Fruit fly (Drosophila melanogaster) whole organism, embryonic: ENCODE results near the gene CG14234.

Source experiments
- Abd-B ChIP-seq: fragments of 200-800 bp; sonication (Bioruptor generic); optimal IDR thresholded peaks from 2 replicates; lab custom pipeline; 2018; ENCODE audit warnings: missing biosample characterization, mild to moderate bottlenecking, missing genetic modification characterization, moderate library complexity
- B-H2 ChIP-seq: fragments of 200-800 bp; sonication (Bioruptor generic); optimal IDR thresholded peaks from 2 replicates; lab custom pipeline; 2018; ENCODE audit warnings: missing biosample characterization, mild to moderate bottlenecking, missing genetic modification characterization
- Bgb ChIP-seq: fragments of 200-800 bp; sonication (Bioruptor generic); IDR thresholded peaks from 2 replicates; pipeline ENCODE4 v1.3.6; 2022; ENCODE audit warnings: missing biosample characterization, missing genetic modification characterization; ENCODE audit not compliant: partially characterized antibody
- CG10267 ChIP-seq: fragments of 200-800 bp; sonication (Bioruptor generic); optimal IDR thresholded peaks from 2 replicates; lab custom pipeline; 2018; ENCODE audit warnings: missing biosample characterization, mild to moderate bottlenecking, missing genetic modification characterization, moderate library complexity
- CG11723 ChIP-seq: fragments of 200-800 bp; sonication (Bioruptor generic); optimal IDR thresholded peaks from 2 replicates; lab custom pipeline; 2017; ENCODE audit warnings: missing biosample characterization, mild to moderate bottlenecking, missing genetic modification characterization
- CG12769 ChIP-seq: fragments of 200-800 bp; sonication (Bioruptor generic); optimal IDR thresholded peaks from 2 replicates; lab custom pipeline; 2019; ENCODE audit warnings: missing biosample characterization, mild to moderate bottlenecking, missing genetic modification characterization, moderate library complexity
- CG13287 ChIP-seq: fragments of 200-800 bp; sonication (Bioruptor generic); IDR thresholded peaks from 2 replicates; pipeline ENCODE4 v1.3.6; 2022; ENCODE audit warnings: missing biosample characterization, missing genetic modification characterization; ENCODE audit not compliant: partially characterized antibody
- CG17328 ChIP-seq: fragments of 200-800 bp; sonication (Bioruptor generic); IDR thresholded peaks from 2 replicates; pipeline ENCODE4 v1.3.6; 2022; ENCODE audit warnings: missing biosample characterization, missing genetic modification characterization
- CG18262 ChIP-seq: fragments of 200-800 bp; optimal IDR thresholded peaks from 3 replicates; lab custom pipeline; 2019; ENCODE audit warnings: missing biosample characterization, mild to moderate bottlenecking, missing genetic modification characterization, moderate library complexity
- CG18619 ChIP-seq: fragments of 200-800 bp; sonication (Bioruptor generic); optimal IDR thresholded peaks from 3 replicates; lab custom pipeline; 2017; ENCODE audit warnings: missing biosample characterization, mild to moderate bottlenecking, missing genetic modification characterization
- CG34224 ChIP-seq: fragments of 200-800 bp; sonication (Bioruptor generic); IDR thresholded peaks from 3 replicates; pipeline ENCODE4 v1.3.6; 2022; ENCODE audit warnings: missing biosample characterization, missing genetic modification characterization; ENCODE audit not compliant: partially characterized antibody
- CG6175 ChIP-seq: fragments of 200-800 bp; sonication (Bioruptor generic); IDR thresholded peaks from 3 replicates; pipeline ENCODE4 v1.3.6; 2022; ENCODE audit warnings: missing biosample characterization, missing genetic modification characterization
- CG6765 ChIP-seq: fragments of 200-800 bp; sonication (Bioruptor generic); optimal IDR thresholded peaks from 3 replicates; lab custom pipeline; 2017; ENCODE audit warnings: missing biosample characterization, mild to moderate bottlenecking, missing genetic modification characterization
- CG7556 ChIP-seq: fragments of 200-800 bp; sonication (Bioruptor generic); optimal IDR thresholded peaks from 2 replicates; lab custom pipeline; 2017; ENCODE audit warnings: missing biosample characterization, mild to moderate bottlenecking, missing genetic modification characterization
- CG8290 ChIP-seq, 3 experiments: fragments of 200-800 bp; sonication (Bioruptor generic); optimal IDR thresholded peaks; 2 replicates each; lab custom pipeline; 2016 to 2019; ENCODE audit warnings: missing biosample characterization in 3 of 3, missing genetic modification characterization in 3 of 3, mild to moderate bottlenecking in 2 of 3, moderate library complexity in 1 of 3
- CG8944 ChIP-seq: fragments of 200-800 bp; sonication (Bioruptor generic); optimal IDR thresholded peaks from 3 replicates; lab custom pipeline; 2016; ENCODE audit warnings: missing biosample characterization, missing genetic modification characterization
- CTCF ChIP-seq: fragments of 200-800 bp; sonication (Bioruptor generic); optimal IDR thresholded peaks from 2 replicates; lab custom pipeline; 2017; ENCODE audit warnings: missing biosample characterization, mild to moderate bottlenecking, missing genetic modification characterization, moderate library complexity
- Camta ChIP-seq: fragments of 200-800 bp; sonication (Bioruptor generic); optimal IDR thresholded peaks from 2 replicates; lab custom pipeline; 2016; ENCODE audit warnings: missing biosample characterization, missing genetic modification characterization
- CrebB ChIP-seq: fragments of 200-800 bp; sonication (Bioruptor generic); optimal IDR thresholded peaks from 3 replicates; lab custom pipeline; 2018; ENCODE audit warnings: missing biosample characterization, mild to moderate bottlenecking, missing genetic modification characterization
- Dek ChIP-seq: fragments of 200-800 bp; sonication (Bioruptor generic); optimal IDR thresholded peaks from 3 replicates; lab custom pipeline; 2019; ENCODE audit warnings: missing biosample characterization, mild to moderate bottlenecking, missing genetic modification characterization, moderate library complexity
- Dll ChIP-seq: fragments of 200-800 bp; sonication (Bioruptor generic); IDR thresholded peaks from 4 replicates; pipeline ENCODE4 v1.3.6; 2022; ENCODE audit warnings: missing biosample characterization, missing genetic modification characterization; ENCODE audit not compliant: partially characterized antibody
- E2f2 ChIP-seq: fragments of 200-800 bp; sonication (Bioruptor generic); IDR thresholded peaks from 2 replicates; pipeline ENCODE4 v1.3.6; 2022; ENCODE audit warnings: missing biosample characterization, missing genetic modification characterization
- Elba2 ChIP-seq: fragments of 200-800 bp; sonication (Bioruptor generic); optimal IDR thresholded peaks from 3 replicates; lab custom pipeline; 2016; ENCODE audit warnings: missing biosample characterization, missing genetic modification characterization
- Gsc ChIP-seq: fragments of 200-800 bp; sonication (Bioruptor generic); IDR thresholded peaks from 2 replicates; pipeline ENCODE4 v1.3.6; 2022; ENCODE audit warnings: missing biosample characterization, missing genetic modification characterization
- Hand ChIP-seq: fragments of 200-800 bp; sonication (Bioruptor generic); optimal IDR thresholded peaks from 2 replicates; lab custom pipeline; 2017; ENCODE audit warnings: mild to moderate bottlenecking, missing biosample characterization, missing genetic modification reagents, missing genetic modification characterization
- Hey ChIP-seq: fragments of 200-800 bp; sonication (Bioruptor generic); optimal IDR thresholded peaks from 3 replicates; lab custom pipeline; 2018; ENCODE audit warnings: missing biosample characterization, mild to moderate bottlenecking, missing genetic modification characterization
- MBD-R2 ChIP-seq: fragments of 200-800 bp; sonication (Bioruptor generic); IDR thresholded peaks from 2 replicates; pipeline ENCODE4 v1.3.6; 2022; ENCODE audit warnings: missing biosample characterization, missing genetic modification characterization
- Med ChIP-seq: fragments of 200-800 bp; sonication (Bioruptor generic); peaks from one replicate; lab custom pipeline; 2016; ENCODE audit warnings: missing biosample characterization, missing genetic modification characterization, mild to moderate bottlenecking, inconsistent platforms, moderate library complexity
- Myb ChIP-seq: fragments of 200-800 bp; sonication (Bioruptor generic); optimal IDR thresholded peaks from 2 replicates; lab custom pipeline; 2016; ENCODE audit warnings: missing biosample characterization, missing genetic modification characterization
- NC2α ChIP-seq: fragments of 200-800 bp; sonication (Bioruptor generic); optimal IDR thresholded peaks from 2 replicates; lab custom pipeline; 2016; ENCODE audit warnings: missing biosample characterization, missing genetic modification characterization
- NK7.1 ChIP-seq: fragments of 200-800 bp; sonication (Bioruptor generic); optimal IDR thresholded peaks from 3 replicates; lab custom pipeline; 2016; ENCODE audit warnings: missing biosample characterization, missing genetic modification characterization
- PHDP ChIP-seq: fragments of 200-800 bp; sonication (Bioruptor generic); optimal IDR thresholded peaks from 3 replicates; lab custom pipeline; 2018; ENCODE audit warnings: missing biosample characterization, mild to moderate bottlenecking, missing genetic modification characterization, moderate library complexity
- Rfx ChIP-seq: fragments of 200-800 bp; sonication (Bioruptor generic); IDR thresholded peaks from 2 replicates; pipeline ENCODE4 v1.3.6; 2022; ENCODE audit warnings: missing biosample characterization, missing genetic modification characterization
- Xrp1 ChIP-seq: fragments of 200-800 bp; sonication (Bioruptor generic); IDR thresholded peaks from 2 replicates; pipeline ENCODE4 v1.3.6; 2022; ENCODE audit warnings: missing biosample characterization, missing genetic modification characterization
- ap ChIP-seq: fragments of 200-800 bp; sonication (Bioruptor generic); IDR thresholded peaks from 2 replicates; pipeline ENCODE4 v1.3.6; 2022; ENCODE audit warnings: missing biosample characterization, missing genetic modification characterization
- bigmax ChIP-seq: fragments of 200-800 bp; sonication (Bioruptor generic); optimal IDR thresholded peaks from 2 replicates; lab custom pipeline; 2018; ENCODE audit warnings: missing biosample characterization, mild to moderate bottlenecking, missing genetic modification characterization
- caup ChIP-seq: fragments of 200-800 bp; sonication (Bioruptor generic); optimal IDR thresholded peaks from 3 replicates; lab custom pipeline; 2017; ENCODE audit warnings: missing biosample characterization, mild to moderate bottlenecking, missing genetic modification characterization, moderate library complexity; ENCODE audit not compliant: severe bottlenecking
- chm ChIP-seq: fragments of 200-800 bp; sonication (Bioruptor generic); IDR thresholded peaks from 2 replicates; pipeline ENCODE4 v1.3.6; 2022; ENCODE audit warnings: missing biosample characterization, missing genetic modification characterization
- dpn ChIP-seq, 2 experiments: fragments of 200-800 bp; sonication (Bioruptor generic); optimal IDR thresholded peaks; 3 replicates each; lab custom pipeline; 2016; ENCODE audit warnings: missing biosample characterization in 2 of 2, missing genetic modification characterization in 2 of 2
- dysf ChIP-seq: fragments of 200-800 bp; sonication (Bioruptor generic); IDR thresholded peaks from 3 replicates; pipeline ENCODE4 v1.3.6; 2022; ENCODE audit warnings: missing biosample characterization, missing genetic modification characterization
- gfzf ChIP-seq: fragments of 200-800 bp; sonication (Bioruptor generic); optimal IDR thresholded peaks from 2 replicates; lab custom pipeline; 2016; ENCODE audit warnings: missing biosample characterization, mild to moderate bottlenecking, missing genetic modification characterization, moderate library complexity
- gt ChIP-seq: fragments of 200-800 bp; sonication (Bioruptor generic); IDR thresholded peaks from 2 replicates; pipeline ENCODE4 v1.3.6; 2022; ENCODE audit warnings: missing biosample characterization, missing genetic modification characterization
- jumu ChIP-seq: fragments of 200-800 bp; sonication (Bioruptor generic); optimal IDR thresholded peaks from 3 replicates; lab custom pipeline; 2016; ENCODE audit warnings: missing biosample characterization, missing genetic modification characterization
- lbe ChIP-seq: fragments of 200-800 bp; sonication (Bioruptor generic); optimal IDR thresholded peaks from 2 replicates; lab custom pipeline; 2016; ENCODE audit warnings: missing biosample characterization, mild to moderate bottlenecking, missing genetic modification characterization
- lilli ChIP-seq: fragments of 200-800 bp; sonication (Bioruptor generic); optimal IDR thresholded peaks from 3 replicates; lab custom pipeline; 2016; ENCODE audit warnings: missing biosample characterization, missing genetic modification characterization
- nmo ChIP-seq: fragments of 200-800 bp; sonication (Bioruptor generic); optimal IDR thresholded peaks from 2 replicates; lab custom pipeline; 2018; ENCODE audit warnings: missing biosample characterization, mild to moderate bottlenecking, missing genetic modification characterization, moderate library complexity
- pfk ChIP-seq: fragments of 200-800 bp; sonication (Bioruptor generic); optimal IDR thresholded peaks from 2 replicates; lab custom pipeline; 2018; ENCODE audit warnings: missing biosample characterization, mild to moderate bottlenecking, missing genetic modification characterization, moderate library complexity
- pnt ChIP-seq: fragments of 200-800 bp; sonication (Bioruptor generic); optimal IDR thresholded peaks from 3 replicates; lab custom pipeline; 2016; ENCODE audit warnings: missing biosample characterization, missing genetic modification characterization
- ranshi ChIP-seq: fragments of 200-800 bp; sonication (Bioruptor generic); IDR thresholded peaks from 2 replicates; pipeline ENCODE4 v1.3.6; 2022; ENCODE audit warnings: missing biosample characterization, missing genetic modification characterization
- schlank ChIP-seq: fragments of 200-800 bp; sonication (Bioruptor generic); optimal IDR thresholded peaks from 2 replicates; lab custom pipeline; 2018; ENCODE audit warnings: missing biosample characterization, mild to moderate bottlenecking, missing genetic modification characterization
- sens ChIP-seq: fragments of 200-800 bp; sonication (Bioruptor generic); peaks from one replicate; lab custom pipeline; 2016; ENCODE audit warnings: missing biosample characterization, missing genetic modification characterization
- slp2 ChIP-seq: fragments of 200-800 bp; sonication (Bioruptor generic); optimal IDR thresholded peaks from 2 replicates; lab custom pipeline; 2016; ENCODE audit warnings: missing biosample characterization, missing genetic modification characterization
- ttk ChIP-seq: fragments of 200-800 bp; sonication (Bioruptor generic); IDR thresholded peaks from 2 replicates; pipeline ENCODE4 v2.1.2; 2022; ENCODE audit warnings: missing biosample characterization, missing genetic modification characterization

The CG14234 gene

dm6 chrX:19701611-19702010 lies 33.8 kb upstream of the CG14234 start, which contains the start of gene Tcs4 (continued):
- TF ChIP-seq Dek (tag; lab: Kevin White, UChicago) (peak; percentile 15), jumu (GFP tag; lab: Kevin White, UChicago) (no peak), CG6175 (GFP tag; lab: Robert Waterston, UW) (no peak), CrebB (no peak), Dll (GFP tag; lab: Robert Waterston, UW) (peak; percentile 59; the same call in 2 of the 4 replicates), ap (GFP tag; lab: Robert Waterston, UW) (no peak), CG12769 (tag; lab: Kevin White, UChicago) (no peak), Abd-B (GFP tag; lab: Kevin White, UChicago) (no peak), Med (GFP tag; lab: Kevin White, UChicago) (peak; percentile 76), CG6765 (GFP tag; lab: Kevin White, UChicago) (no peak), CG13287 (GFP tag; lab: Robert Waterston, UW) (peak; percentile 77), Gsc (GFP tag; lab: Robert Waterston, UW) (no peak), E2f2 (GFP tag; lab: Robert Waterston, UW) (peak; percentile 51), B-H2 (GFP tag; lab: Kevin White, UChicago) (no peak), ranshi (GFP tag; lab: Robert Waterston, UW) (0 out of 2 replicates have a peak, but pooled peaks have one; percentile 12), Camta (GFP tag; lab: Kevin White, UChicago) (no peak), dysf (no peak), Myb (GFP tag; lab: Kevin White, UChicago) (no peak), sens (GFP tag; lab: Kevin White, UChicago) (peak; percentile 62), CG8944 (no peak), bigmax (no peak), Xrp1 (GFP tag; lab: Robert Waterston, UW) (peak; percentile 43; the same call in 1 of the 2 replicates), ttk (GFP tag; lab: Robert Waterston, UW) (no peak), CG18262 (tag; lab: Kevin White, UChicago) (peak; percentile 37), PHDP (tag; lab: Kevin White, UChicago) (peak; percentile 44), CG11723 (GFP tag; lab: Kevin White, UChicago) (no peak), NC2α (no peak), NK7.1 (no peak), lilli (GFP tag; lab: Kevin White, UChicago) (no peak), Elba2 (GFP tag; lab: Kevin White, UChicago) (peak; percentile 25), Hey (tag; lab: Kevin White, UChicago) (no peak), MBD-R2 (GFP tag; lab: Robert Waterston, UW) (peak; percentile 82), gfzf (GFP tag; lab: Kevin White, UChicago) (peak; percentile 63), CG17328 (no peak), CTCF (GFP tag; lab: Kevin White, UChicago) (no peak), Bgb (GFP tag; lab: Robert Waterston, UW) (peak; percentile 31; the same call in 1 of the 2 replicates), CG8290 (GFP tag; optimal IDR thresholded peaks at IDR 0.05; lab: Kevin White, UChicago) (peak; percentile 4), CG8290 (tag; optimal IDR thresholded peaks at IDR 0.05; lab: Kevin White, UChicago) (no peak), CG34224 (GFP tag; lab: Robert Waterston, UW) (peak; percentile 80)

- TF ChIP-seq Rfx (GFP tag; lab: Robert Waterston, UW) = 0 out of 2 replicates have a peak, but pooled peaks have one; percentile 23
- no peak for TF ChIP-seq Hand (GFP tag; lab: Kevin White, UChicago)
- TF ChIP-seq pnt (GFP tag; lab: Kevin White, UChicago) = no peak
- no peak for TF ChIP-seq chm (GFP tag; lab: Robert Waterston, UW)
- no peak for TF ChIP-seq schlank (tag; lab: Kevin White, UChicago)
- no peak for TF ChIP-seq dpn (GFP tag; optimal IDR thresholded peaks at IDR 0.05; lab: Kevin White, UChicago)
- peak; percentile 44 for TF ChIP-seq nmo
- no peak for TF ChIP-seq CG7556
- TF ChIP-seq slp2 (GFP tag; lab: Kevin White, UChicago) = no peak
- TF ChIP-seq lbe = no peak
- TF ChIP-seq caup = no peak
- TF ChIP-seq CG10267 = peak; percentile 90
- no peak for TF ChIP-seq CG18619 (GFP tag; lab: Kevin White, UChicago)
- TF ChIP-seq pfk (GFP tag; lab: Kevin White, UChicago) = no peak
- TF ChIP-seq gt (GFP tag; lab: Robert Waterston, UW) = no peak
These were observed 31.3 kb upstream of the CG14234 start, which contains the start of the genes CG14230 and CG14232 for dm6 chrX:19704083-19704482. Gene CG14230 (plus strand): TSS chrX:19704176. Gene CG14232 (minus strand): TSS chrX:19704259.
